Worm (Caenorhabditis elegans) whole organism, L2 larva: ENCODE results near the gene Y59A8B.21.

Experiments
- C34F6.9 ChIP-seq: fragments of 150-350 bp; optimal IDR thresholded peaks from 2 replicates; lab custom pipeline; 2014; ENCODE audit warnings: missing biosample characterization, missing genetic modification characterization
- R02D3.7 ChIP-seq: fragments of 150-350 bp; optimal IDR thresholded peaks from 2 replicates; lab custom pipeline; 2014; ENCODE audit warnings: missing biosample characterization, missing genetic modification characterization
- ZK546.5 ChIP-seq: sonication (generic microtip); optimal IDR thresholded peaks from 2 replicates; lab custom pipeline; 2017; ENCODE audit warnings: missing biosample characterization, missing genetic modification characterization
- aly-2 ChIP-seq: fragments of 150-350 bp; optimal IDR thresholded peaks from 2 replicates; lab custom pipeline; 2014; ENCODE audit warnings: missing biosample characterization, missing genetic modification characterization
- ama-1 ChIP-seq: fragments of 150-350 bp; optimal IDR thresholded peaks from 2 replicates; lab custom pipeline; 2018; ENCODE audit warnings: inconsistent platforms
- blmp-1 ChIP-seq: sonication (generic microtip); optimal IDR thresholded peaks from 2 replicates; lab custom pipeline; 2017; ENCODE audit warnings: missing genetic modification characterization, mild to moderate bottlenecking, missing compliant biosample characterization, antibody characterized with exemption, moderate library complexity; ENCODE audit not compliant: insufficient read depth
- ceh-16 ChIP-seq: fragments of 150-350 bp; optimal IDR thresholded peaks from 2 replicates; lab custom pipeline; 2014; ENCODE audit warnings: missing biosample characterization, missing genetic modification characterization
- ceh-82 ChIP-seq: fragments of 150-350 bp; optimal IDR thresholded peaks from 2 replicates; lab custom pipeline; 2014; ENCODE audit warnings: missing biosample characterization, missing genetic modification characterization
- crh-2 ChIP-seq: sonication (generic microtip); optimal IDR thresholded peaks from 2 replicates; lab custom pipeline; 2017; ENCODE audit warnings: missing biosample characterization, missing genetic modification characterization
- dmd-4 ChIP-seq: sonication (generic microtip); optimal IDR thresholded peaks from 2 replicates; lab custom pipeline; 2017; ENCODE audit warnings: missing biosample characterization, missing genetic modification characterization
- elt-3 ChIP-seq: sonication (generic microtip); optimal IDR thresholded peaks from 2 replicates; lab custom pipeline; 2017; ENCODE audit warnings: missing biosample characterization, missing genetic modification characterization
- fos-1 ChIP-seq: fragments of 150-350 bp; optimal IDR thresholded peaks from 2 replicates; lab custom pipeline; 2014; ENCODE audit warnings: missing biosample characterization, missing genetic modification characterization
- gmeb-1 ChIP-seq: fragments of 150-350 bp; optimal IDR thresholded peaks from 2 replicates; lab custom pipeline; 2014; ENCODE audit warnings: missing biosample characterization, missing genetic modification characterization
- lin-11 ChIP-seq: fragments of 150-350 bp; sonication (generic microtip); optimal IDR thresholded peaks from 2 replicates; lab custom pipeline; 2014; ENCODE audit warnings: missing biosample characterization, missing genetic modification characterization, inconsistent platforms, mixed read lengths
- lin-13 ChIP-seq: fragments of 150-350 bp; optimal IDR thresholded peaks from 2 replicates; lab custom pipeline; 2014; ENCODE audit warnings: missing biosample characterization, missing genetic modification reagents, missing genetic modification characterization
- lin-39 ChIP-seq: fragments of 150-350 bp; optimal IDR thresholded peaks from 2 replicates; lab custom pipeline; 2014; ENCODE audit warnings: missing biosample characterization, missing genetic modification reagents, missing genetic modification characterization
- lsy-2 ChIP-seq, 2 experiments: fragments of 150-350 bp in 1 of 2; sonication (generic microtip) in 1 of 2; optimal IDR thresholded peaks; 2 replicates each; lab custom pipeline; 2014 to 2017; ENCODE audit warnings: missing biosample characterization in 2 of 2, missing genetic modification characterization in 2 of 2
- mab-5 ChIP-seq: fragments of 150-350 bp; optimal IDR thresholded peaks from 2 replicates; lab custom pipeline; 2014; ENCODE audit warnings: missing biosample characterization, missing genetic modification characterization
- mbf-1 ChIP-seq: sonication (generic microtip); optimal IDR thresholded peaks from 2 replicates; lab custom pipeline; 2017; ENCODE audit warnings: missing biosample characterization, missing genetic modification characterization
- nhr-11 ChIP-seq: fragments of 150-350 bp; optimal IDR thresholded peaks from 2 replicates; lab custom pipeline; 2014; ENCODE audit warnings: missing biosample characterization, missing genetic modification characterization
- nhr-12 ChIP-seq: fragments of 150-350 bp; optimal IDR thresholded peaks from 2 replicates; lab custom pipeline; 2014; ENCODE audit warnings: missing biosample characterization, missing genetic modification characterization
- nhr-129 ChIP-seq: fragments of 150-350 bp; optimal IDR thresholded peaks from 2 replicates; lab custom pipeline; 2014; ENCODE audit warnings: missing biosample characterization, missing genetic modification characterization
- nhr-21 ChIP-seq: fragments of 150-350 bp; optimal IDR thresholded peaks from 2 replicates; lab custom pipeline; 2014; ENCODE audit warnings: missing biosample characterization, missing genetic modification characterization
- nhr-237 ChIP-seq: fragments of 150-350 bp; optimal IDR thresholded peaks from 2 replicates; lab custom pipeline; 2014; ENCODE audit warnings: missing biosample characterization, missing genetic modification characterization
- peb-1 ChIP-seq: fragments of 150-350 bp; optimal IDR thresholded peaks from 2 replicates; lab custom pipeline; 2014; ENCODE audit warnings: missing biosample characterization, missing genetic modification characterization
- skn-1 ChIP-seq: sonication (generic microtip); optimal IDR thresholded peaks from 2 replicates; lab custom pipeline; 2017; ENCODE audit warnings: missing biosample characterization, missing genetic modification characterization
- sma-9 ChIP-seq, 2 experiments: fragments of 150-350 bp in 1 of 2; sonication (generic microtip) in 1 of 2; optimal IDR thresholded peaks; 2 replicates each; lab custom pipeline; 2014 to 2016; ENCODE audit warnings: missing genetic modification characterization in 2 of 2, mild to moderate bottlenecking in 1 of 2, missing biosample characterization in 1 of 2, missing compliant biosample characterization in 1 of 2, missing genetic modification reagents in 1 of 2, moderate library complexity in 1 of 2
- snpc-4 ChIP-seq: fragments of 150-350 bp; optimal IDR thresholded peaks from 2 replicates; lab custom pipeline; 2014; ENCODE audit warnings: missing biosample characterization, missing genetic modification characterization
- unc-39 ChIP-seq: fragments of 150-350 bp; optimal IDR thresholded peaks from 2 replicates; lab custom pipeline; 2014; ENCODE audit warnings: missing biosample characterization, missing genetic modification characterization
- unc-62 ChIP-seq: fragments of 150-350 bp; optimal IDR thresholded peaks from 2 replicates; lab custom pipeline; 2014; ENCODE audit warnings: missing biosample characterization, missing genetic modification reagents, missing genetic modification characterization
- zag-1 ChIP-seq: fragments of 150-350 bp; optimal IDR thresholded peaks from 2 replicates; lab custom pipeline; 2014; ENCODE audit warnings: missing biosample characterization, missing genetic modification characterization
- ztf-1 ChIP-seq: fragments of 200-800 bp; sonication (Bioruptor generic); conservative IDR thresholded peaks from 2 replicates; pipeline ENCODE4 v1.3.6; 2022; ENCODE audit warnings: missing genetic modification characterization, missing compliant biosample characterization
- ztf-11 ChIP-seq: sonication (generic microtip); optimal IDR thresholded peaks from 2 replicates; lab custom pipeline; 2017; ENCODE audit warnings: missing biosample characterization, missing genetic modification characterization
- ztf-4 ChIP-seq: fragments of 150-350 bp; optimal IDR thresholded peaks from 2 replicates; lab custom pipeline; 2014; ENCODE audit warnings: missing biosample characterization, missing genetic modification characterization

Gene Y59A8B.21

ce11 chrV:17951172-17951999, 34.7 kb upstream of the Y59A8B.21 start, which contains the start of gene Y59A8B.24 (continued):
- no peak for TF ChIP-seq elt-3 (tag; lab: Kevin White, UChicago)
- TF ChIP-seq lin-13 (GFP tag; lab: Kevin White, UChicago) = peak; percentile 95
- TF ChIP-seq dmd-4 (tag; lab: Kevin White, UChicago) = no peak
- TF ChIP-seq blmp-1 (tag; lab: Kevin White, UChicago) = peak; percentile 72
- no peak for TF ChIP-seq mbf-1 (tag; lab: Kevin White, UChicago)
- peak; percentile 89 for TF ChIP-seq mab-5
- TF ChIP-seq lin-11 (tag; lab: Kevin White, UChicago) = peak; percentile 88
- TF ChIP-seq lin-39 = no peak
- peak; percentile 98 for TF ChIP-seq C34F6.9 (tag; lab: Kevin White, UChicago)
- TF ChIP-seq, all 48 proteins: peak for 30

ce11 chrV:17952280-17952679, 33.8 kb upstream of the Y59A8B.21 start:
- TF ChIP-seq unc-39 (no peak), dmd-4 (tag; lab: Kevin White, UChicago) (no peak), mab-5 (no peak), skn-1 (tag; lab: Kevin White, UChicago) (no peak), ztf-1 (0 out of 2 replicates have a peak, but pooled peaks have one; percentile 59), nhr-237 (tag; lab: Kevin White, UChicago) (no peak)

ce11 chrV:17956109-17956508, 30.0 kb upstream of the Y59A8B.21 start:
- TF ChIP-seq aly-2 (tag; lab: Kevin White, UChicago) (no peak), skn-1 (tag; lab: Kevin White, UChicago) (no peak), mab-5 (no peak), ceh-16 (tag; lab: Kevin White, UChicago) (no peak), unc-39 (no peak), gmeb-1 (tag; lab: Kevin White, UChicago) (no peak), dmd-4 (tag; lab: Kevin White, UChicago) (no peak), ztf-11 (tag; lab: Kevin White, UChicago) (no peak)
- TF ChIP-seq, all 48 proteins: peak for 0

- TF ChIP-seq ama-1 (lab: Kevin White, UChicago) (no peak), nhr-11 (tag; lab: Kevin White, UChicago) (no peak), nhr-21 (no peak), ceh-82 (tag; lab: Kevin White, UChicago) (no peak), lin-13 (GFP tag; lab: Kevin White, UChicago) (no peak), lin-39 (no peak), aly-2 (tag; lab: Kevin White, UChicago) (no peak), skn-1 (tag; lab: Kevin White, UChicago) (no peak), ztf-1 (no peak), nhr-129 (tag; lab: Kevin White, UChicago) (no peak), mbf-1 (tag; lab: Kevin White, UChicago) (no peak), ztf-4 (tag; lab: Kevin White, UChicago) (no peak), fos-1 (tag; lab: Kevin White, UChicago) (no peak), ceh-16 (tag; lab: Kevin White, UChicago) (no peak), snpc-4 (tag; lab: Kevin White, UChicago) (no peak), nhr-12 (tag; lab: Kevin White, UChicago) (no peak)
Observed at ce11 chrV:17962500-17962899, 23.6 kb upstream of the Y59A8B.21 start.

- TF ChIP-seq lsy-2 (tag; optimal IDR thresholded peaks at IDR 0.05; lab: Kevin White, UChicago) (no peak), crh-2 (no peak), nhr-237 (tag; lab: Kevin White, UChicago) (no peak), ama-1 (lab: Kevin White, UChicago) (no peak), R02D3.7 (tag; lab: Kevin White, UChicago) (no peak), ztf-11 (tag; lab: Kevin White, UChicago) (no peak), blmp-1 (tag; lab: Kevin White, UChicago) (no peak), ZK546.5 (tag; lab: Kevin White, UChicago) (no peak), snpc-4 (tag; lab: Kevin White, UChicago) (no peak), C34F6.9 (tag; lab: Kevin White, UChicago) (no peak), ceh-82 (tag; lab: Kevin White, UChicago) (no peak), fos-1 (tag; lab: Kevin White, UChicago) (no peak), peb-1 (tag; lab: Kevin White, UChicago) (no peak), elt-3 (tag; lab: Kevin White, UChicago) (no peak), lin-13 (GFP tag; lab: Kevin White, UChicago) (no peak), ceh-16 (tag; lab: Kevin White, UChicago) (no peak), lin-39 (no peak), sma-9 (GFP tag; optimal IDR thresholded peaks at IDR 0.05; lab: Kevin White, UChicago) (no peak), sma-9 (tag; optimal IDR thresholded peaks at IDR 0.05; lab: Kevin White, UChicago) (no peak), zag-1 (tag; lab: Kevin White, UChicago) (no peak), unc-62 (no peak)
Observed at ce11 chrV:17966747-17967146, 19.3 kb upstream of the Y59A8B.21 start, which contains the start of gene gck-3. Gene gck-3, minus strand, starts transcription at chrV:17966847.
